Worm (Caenorhabditis elegans) whole organism, early embryonic: ENCODE data around the gene C01B10.3.
"Not testable (repeated sequence)": the region's sequence is repeated elsewhere in the genome, so short reads cannot be mapped to it uniquely, and the experiment has no call there.

ENCODE experiments used
- B0310.2 ChIP-seq: sonication (generic microtip); optimal IDR thresholded peaks from 2 replicates; lab custom pipeline; 2016; ENCODE audit warnings: mild to moderate bottlenecking, missing genetic modification characterization, missing compliant biosample characterization
- F13C5.2 ChIP-seq: sonication (generic microtip); optimal IDR thresholded peaks from 2 replicates; lab custom pipeline; 2017; ENCODE audit warnings: mild to moderate bottlenecking, missing genetic modification characterization, inconsistent platforms, missing compliant biosample characterization
- aly-1 ChIP-seq: sonication (generic microtip); optimal IDR thresholded peaks from 2 replicates; lab custom pipeline; 2016; ENCODE audit warnings: missing genetic modification characterization, missing compliant biosample characterization
- ama-1 ChIP-seq: fragments of 150-350 bp; optimal IDR thresholded peaks from 2 replicates; lab custom pipeline; 2014
- ceh-36 ChIP-seq: sonication (generic microtip); optimal IDR thresholded peaks from 2 replicates; lab custom pipeline; 2016; ENCODE audit warnings: missing genetic modification characterization, inconsistent platforms, missing compliant biosample characterization
- flt-1 ChIP-seq: fragments of 200-800 bp; sonication (Bioruptor generic); IDR thresholded peaks from 2 replicates; pipeline ENCODE4 v1.3.6; 2022; ENCODE audit warnings: missing genetic modification characterization, missing compliant biosample characterization
- hmbx-1 ChIP-seq: sonication (generic microtip); optimal IDR thresholded peaks from 2 replicates; lab custom pipeline; 2016; ENCODE audit warnings: mild to moderate bottlenecking, missing genetic modification characterization, missing compliant biosample characterization
- scrt-1 ChIP-seq: fragments of 200-800 bp; sonication (Bioruptor generic); IDR thresholded peaks from 2 replicates; pipeline ENCODE4 v1.3.6; 2022; ENCODE audit warnings: missing genetic modification characterization, missing compliant biosample characterization
- sea-1 ChIP-seq: fragments of 200-800 bp; sonication (Bioruptor generic); conservative IDR thresholded peaks from 2 replicates; pipeline ENCODE4 v1.3.6; 2022; ENCODE audit warnings: missing genetic modification characterization, missing compliant biosample characterization
- tbx-11 ChIP-seq: fragments of 200-800 bp; sonication (Bioruptor generic); IDR thresholded peaks from 2 replicates; pipeline ENCODE4 v1.3.6; 2022; ENCODE audit warnings: missing genetic modification characterization, missing compliant biosample characterization

DNA sequence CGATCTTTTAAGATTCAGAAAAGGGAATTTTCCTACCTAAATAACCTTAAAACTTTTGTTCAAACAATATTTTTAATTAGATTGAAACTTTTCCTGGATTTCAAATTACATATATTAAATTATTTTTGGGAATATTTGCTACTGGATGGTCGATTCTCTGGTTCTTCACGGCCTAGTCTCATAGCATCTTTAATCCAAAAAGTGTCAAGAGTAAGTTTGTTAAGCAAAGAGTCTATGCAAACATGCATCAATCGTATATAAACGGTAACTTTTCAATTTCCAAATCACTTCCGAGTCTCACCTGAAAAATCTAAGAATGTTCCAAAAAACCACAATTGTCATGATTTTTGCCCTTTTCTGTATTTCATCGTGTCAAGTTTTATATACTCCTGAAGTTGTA is 23.2 kb downstream of the C01B10.3 start, which contains the start of gene nspb-4:
- TF ChIP-seq ama-1 (lab: Kevin White, UChicago); sea-1 (GFP tag; lab: Robert Waterston, UW); hmbx-1 (tag; lab: Kevin White, UChicago); B0310.2 (tag; lab: Kevin White, UChicago); aly-1; flt-1 (GFP tag; lab: Robert Waterston, UW); tbx-11; F13C5.2 (tag; lab: Kevin White, UChicago); ceh-36 (tag; lab: Kevin White, UChicago); scrt-1 (GFP tag; lab: Robert Waterston, UW): not testable (repeated sequence)
